Fruit fly (Drosophila melanogaster) whole organism, adult: ENCODE results near the gene baf.
A peak's percentile ranks its signal among the peaks of the same experiment; 100 is the strongest.

Experiments
- CG1620 ChIP-seq: fragments of 200-800 bp; sonication (Bioruptor generic); optimal IDR thresholded peaks from 2 replicates; lab custom pipeline; 2016; ENCODE audit warnings: missing biosample characterization, missing genetic modification characterization
- CG33017 ChIP-seq: fragments of 200-800 bp; sonication (Bioruptor generic); optimal IDR thresholded peaks from 2 replicates; lab custom pipeline; 2018; ENCODE audit warnings: missing biosample characterization, mild to moderate bottlenecking, missing genetic modification characterization, moderate library complexity
- toe ChIP-seq: fragments of 200-800 bp; sonication (Bioruptor generic); optimal IDR thresholded peaks from 2 replicates; lab custom pipeline; 2016; ENCODE audit warnings: missing biosample characterization, missing genetic modification characterization

dm6 chr2L:8042645-8043281 is 13.5 kb downstream of the baf start, which contains the start of gene RpL36A:
- TF ChIP-seq toe (GFP tag; lab: Kevin White, UChicago) = no peak
- TF ChIP-seq CG33017 (tag; lab: Kevin White, UChicago) = peak; percentile 40
- TF ChIP-seq CG1620 (GFP tag; lab: Kevin White, UChicago) = peak; percentile 70
